Fruit fly (Drosophila melanogaster): ENCODE data around the gene CG18170.

DNA sequence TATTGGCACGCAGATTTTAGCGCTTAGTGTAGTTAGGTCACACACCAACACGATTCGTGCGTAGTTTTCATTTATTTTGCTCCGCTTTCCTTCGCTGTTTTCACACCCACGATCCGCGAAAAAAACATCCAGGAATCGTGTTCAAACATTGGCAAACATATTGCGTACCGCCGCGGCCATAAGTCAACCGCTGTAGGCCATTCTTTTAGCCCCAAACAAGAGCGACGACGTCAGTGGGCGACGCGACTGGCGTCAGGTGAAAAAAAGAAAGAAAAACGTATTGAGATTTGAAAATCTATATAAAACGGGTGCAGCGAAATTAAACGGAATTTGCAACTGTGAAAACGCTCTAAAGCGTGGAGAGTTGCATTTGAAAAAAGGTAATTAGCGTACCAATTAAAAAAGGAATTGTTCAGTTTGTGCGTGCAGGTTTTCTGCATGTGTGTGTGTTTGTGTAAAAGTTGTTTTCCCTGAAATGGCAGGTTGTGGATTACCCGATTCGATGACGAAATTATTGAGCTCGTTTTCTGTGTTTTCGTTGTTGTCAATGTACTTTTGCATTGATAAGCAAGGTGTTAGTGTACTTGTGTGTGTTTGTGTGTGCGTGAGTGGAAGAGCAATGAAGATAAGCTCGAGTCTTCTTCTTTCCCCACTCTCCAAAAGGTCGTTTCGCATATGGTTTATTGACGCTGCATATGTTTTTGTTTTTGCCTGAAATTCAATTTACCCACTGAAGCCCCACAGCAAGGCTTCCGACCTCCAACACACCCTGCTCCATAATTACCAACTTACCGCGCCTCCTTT lies 33.4 kb upstream of the CG18170 start, which contains the start of gene Tmep:
- TF ChIP-seq D1 (tag; optimal IDR thresholded peaks at IDR 0.05) (no peak), Pif1A (GFP tag; optimal IDR thresholded peaks at IDR 0.05) (no peak), CG17806 (tag; optimal IDR thresholded peaks at IDR 0.05) (no peak), CG15710 (tag; optimal IDR thresholded peaks at IDR 0.05) (no peak), CG8301 (tag; optimal IDR thresholded peaks at IDR 0.05) (no peak), gl (tag; optimal IDR thresholded peaks at IDR 0.05) (no peak), CG14655 (GFP tag; optimal IDR thresholded peaks at IDR 0.05) (no peak), CG4496 (GFP tag; IDR thresholded peaks at IDR 0.05) (no peak), CG10348 (GFP tag; IDR thresholded peaks at IDR 0.05) (no peak), Pif1B (GFP tag; optimal IDR thresholded peaks at IDR 0.05) (no peak), CG32121 (GFP tag; IDR thresholded peaks at IDR 0.05) (no peak)
